Fruit fly (Drosophila melanogaster) whole organism, embryonic: ENCODE data around the gene Mer.

Experiments used
- B-H1 ChIP-seq: fragments of 200-800 bp; sonication (Bioruptor generic); IDR thresholded peaks from 3 replicates; pipeline ENCODE4 v1.3.6; 2022; ENCODE audit warnings: missing biosample characterization, missing genetic modification characterization
- CG7357 ChIP-seq: fragments of 200-800 bp; sonication (Bioruptor generic); IDR thresholded peaks from 3 replicates; pipeline ENCODE4 v1.3.6; 2022; ENCODE audit warnings: missing biosample characterization, missing genetic modification characterization
- Neu2 ChIP-seq: fragments of 200-800 bp; sonication (Bioruptor generic); optimal IDR thresholded peaks from 3 replicates; lab custom pipeline; 2016; ENCODE audit warnings: missing biosample characterization, missing genetic modification characterization, borderline replicate concordance

DNA sequence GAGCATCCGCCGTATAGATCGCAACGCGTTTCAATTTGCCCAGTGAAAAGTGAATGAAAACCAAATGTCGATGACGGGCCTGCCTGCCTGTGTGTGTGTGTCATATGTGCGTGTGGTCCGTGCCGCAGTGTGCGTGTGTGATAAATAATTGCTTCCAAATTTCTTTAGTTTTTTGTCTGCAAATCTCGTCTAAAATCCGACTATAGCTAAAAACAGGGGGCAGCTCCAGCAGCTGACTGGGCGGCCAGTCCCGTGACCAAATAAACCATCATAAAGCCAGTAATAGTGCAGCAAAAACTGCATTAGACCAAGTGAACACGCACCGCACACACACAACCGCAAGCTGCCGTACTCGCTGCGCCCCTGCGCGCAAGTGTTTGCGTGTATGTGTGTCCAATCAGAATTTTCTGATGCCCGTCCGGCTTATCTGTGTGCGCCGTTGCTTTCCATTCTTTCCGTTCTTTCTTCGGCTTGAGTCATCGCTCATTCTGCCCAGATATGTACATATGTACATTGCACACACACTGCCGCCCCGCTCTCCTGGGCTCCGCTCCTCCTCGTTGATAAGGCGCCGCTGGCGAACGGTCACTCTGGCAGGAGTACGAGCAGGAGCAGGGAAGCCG is 4.1 kb upstream of the Mer start:
- TF ChIP-seq B-H1 (no peak), Neu2 (no peak), CG7357 (GFP tag; lab: Robert Waterston, UW) (no peak)
